Fruit fly (Drosophila melanogaster): ENCODE results near the gene CG32277.

Gene CG32277

DNA sequence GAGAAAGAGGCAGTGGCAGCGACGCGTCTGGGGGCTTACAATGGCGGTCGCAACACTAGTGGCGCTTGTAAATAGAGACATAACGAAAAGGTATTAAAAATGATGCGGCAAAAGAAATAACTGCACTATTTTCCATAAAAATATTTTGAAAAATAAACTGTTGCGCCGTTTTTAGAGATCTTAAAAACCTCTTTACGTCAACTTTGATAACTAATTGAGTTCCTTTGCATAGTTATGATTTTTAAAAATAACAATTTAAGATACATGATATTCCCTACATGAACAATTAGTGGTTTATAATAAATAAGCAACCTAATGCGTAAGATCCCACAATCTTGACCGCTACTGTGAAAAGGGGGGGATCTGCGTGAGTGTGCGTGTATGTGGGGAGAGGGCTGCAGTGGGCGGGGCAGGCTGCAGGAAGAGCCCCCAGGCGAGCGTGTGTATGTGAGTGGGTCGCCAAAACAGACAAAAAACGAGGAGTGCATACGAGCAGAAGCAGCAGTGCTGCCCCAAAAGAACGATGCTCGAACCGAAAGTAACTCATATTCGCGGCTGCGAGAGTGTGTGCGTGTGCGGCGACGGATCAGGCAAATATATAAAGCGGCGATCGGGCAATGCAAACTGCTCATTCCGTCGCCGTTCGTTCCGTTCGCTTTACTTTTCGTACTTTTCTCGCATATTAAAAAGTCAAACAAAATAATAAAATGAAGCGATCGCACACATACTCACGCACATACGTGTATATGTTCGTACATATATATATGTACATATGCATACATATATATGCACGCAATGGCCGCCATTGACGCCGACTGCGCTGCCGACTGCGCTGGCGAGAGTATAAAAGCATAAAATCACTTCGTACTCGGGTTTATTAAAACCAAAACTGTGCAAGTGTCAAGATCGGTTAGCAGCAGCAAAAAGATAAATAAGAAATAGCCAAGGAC is 43.7 kb upstream of the CG32277 start (continued):
- TF ChIP-seq CG9727 (GFP tag; optimal IDR thresholded peaks at IDR 0.05): peak; percentile 55
- peak; percentile 48 for TF ChIP-seq NfI (GFP tag; optimal IDR thresholded peaks at IDR 0.05)
- TF ChIP-seq HLH3B (GFP tag; IDR thresholded peaks at IDR 0.05): no peak
- TF ChIP-seq CG6689 (GFP tag; IDR thresholded peaks at IDR 0.05): peak; percentile 41
- TF ChIP-seq CG12104 (GFP tag; optimal IDR thresholded peaks at IDR 0.05): peak; percentile 4
- peak; percentile 21 for TF ChIP-seq lab (GFP tag; optimal IDR thresholded peaks at IDR 0.05)
- TF ChIP-seq gt (GFP tag; IDR thresholded peaks at IDR 0.05): no peak
- peak; percentile 19 for TF ChIP-seq D19A (tag; optimal IDR thresholded peaks at IDR 0.05)
- TF ChIP-seq crol (GFP tag; IDR thresholded peaks at IDR 0.05): peak; percentile 45; the same call in 1 of the 2 replicates
- TF ChIP-seq lilli (GFP tag; optimal IDR thresholded peaks at IDR 0.05): peak; percentile 55
- TF ChIP-seq CG3281 (GFP tag; optimal IDR thresholded peaks at IDR 0.05): peak; percentile 15
- TF ChIP-seq CG4424 (GFP tag; optimal IDR thresholded peaks at IDR 0.05): peak; percentile 36
- TF ChIP-seq Scr (GFP tag; IDR thresholded peaks at IDR 0.05; ENCODE audit: partially characterized antibody): no peak
- peak; percentile 50 for TF ChIP-seq CG2678 (tag; optimal IDR thresholded peaks at IDR 0.05)
- TF ChIP-seq Adf1 (GFP tag; IDR thresholded peaks at IDR 0.05): peak; percentile 22
- no peak for TF ChIP-seq br (optimal IDR thresholded peaks at IDR 0.05)
- no peak for TF ChIP-seq CG9932 (GFP tag; IDR thresholded peaks at IDR 0.05)
- peak; percentile 34 for TF ChIP-seq CG1602 (GFP tag; optimal IDR thresholded peaks at IDR 0.05)
- TF ChIP-seq Hr51 (GFP tag; optimal IDR thresholded peaks at IDR 0.05): peak in 1 of 2 experiments; percentile 70
- no peak for TF ChIP-seq ERR (GFP tag; optimal IDR thresholded peaks at IDR 0.05)
- peak; percentile 39 for TF ChIP-seq CG1529 (GFP tag; optimal IDR thresholded peaks at IDR 0.05)
- TF ChIP-seq CG10565 (GFP tag; optimal IDR thresholded peaks at IDR 0.05): no peak
- TF ChIP-seq CG30431 (GFP tag; optimal IDR thresholded peaks at IDR 0.05): peak; percentile 41
- peak; percentile 54 for TF ChIP-seq CG12659 (GFP tag; optimal IDR thresholded peaks at IDR 0.05)
- no peak for TF ChIP-seq Optix (GFP tag; IDR thresholded peaks at IDR 0.05)
- peak; percentile 55 for TF ChIP-seq CG4820 (GFP tag; optimal IDR thresholded peaks at IDR 0.05)
- TF ChIP-seq zfh2 (GFP tag; optimal IDR thresholded peaks at IDR 0.05): no peak
- TF ChIP-seq stc (GFP tag; IDR thresholded peaks at IDR 0.05): peak; percentile 12; the same call in 1 of the 2 replicates
- TF ChIP-seq CG15479 (GFP tag; optimal IDR thresholded peaks at IDR 0.05): no peak
- TF ChIP-seq CG13287 (GFP tag; IDR thresholded peaks at IDR 0.05; ENCODE audit: partially characterized antibody): no peak
- peak; percentile 47 for TF ChIP-seq CG2120 (GFP tag; optimal IDR thresholded peaks at IDR 0.05)
- TF ChIP-seq amos (GFP tag; IDR thresholded peaks at IDR 0.05; ENCODE audit: partially characterized antibody): no peak
- no peak; the same call in 1 of the 2 replicates for TF ChIP-seq CG10366 (GFP tag; IDR thresholded peaks at IDR 0.05)
- TF ChIP-seq CG7928 (GFP tag; optimal IDR thresholded peaks at IDR 0.05): no peak
- peak; percentile 25 for TF ChIP-seq Dip3 (GFP tag; optimal IDR thresholded peaks at IDR 0.05)
- TF ChIP-seq CG32532 (GFP tag; IDR thresholded peaks at IDR 0.05): no peak
- no peak for TF ChIP-seq Xrp1 (GFP tag; IDR thresholded peaks at IDR 0.05)
- TF ChIP-seq chinmo (GFP tag; IDR thresholded peaks at IDR 0.05; ENCODE audit: partially characterized antibody): 0 out of 4 replicates have a peak, but pooled peaks have one; percentile 3
- no peak for TF ChIP-seq Trl (optimal IDR thresholded peaks at IDR 0.05)
- no peak for TF ChIP-seq Trl (GFP tag; optimal IDR thresholded peaks at IDR 0.05)
- TF ChIP-seq sc (optimal IDR thresholded peaks at IDR 0.05): no peak
- TF ChIP-seq sc (GFP tag; optimal IDR thresholded peaks at IDR 0.05): peak; percentile 34
- TF ChIP-seq CG8924 (tag; optimal IDR thresholded peaks at IDR 0.05): peak; percentile 54
- TF ChIP-seq CG14050 (GFP tag; IDR thresholded peaks at IDR 0.05): no peak
- peak; percentile 43 to 95 for TF ChIP-seq bsh (GFP tag; optimal IDR thresholded peaks at IDR 0.05)
- TF ChIP-seq CG18262 (tag; optimal IDR thresholded peaks at IDR 0.05): peak; percentile 53
- TF ChIP-seq Aef1 (GFP tag; IDR thresholded peaks at IDR 0.05): no peak
- TF ChIP-seq Hr3 (GFP tag; optimal IDR thresholded peaks at IDR 0.05): peak; percentile 18
- TF ChIP-seq tio (GFP tag; optimal IDR thresholded peaks at IDR 0.05): peak; percentile 71

Measured in whole organism, embryonic.